Fruit fly (Drosophila melanogaster) whole organism: ENCODE measurements around the gene CG7368.

Experiments
- Dll ChIP-seq: fragments of >200 bp; optimal IDR thresholded peaks from 2 replicates; lab custom pipeline; 2017
- pan ChIP-seq: fragments of >200 bp; optimal IDR thresholded peaks from 2 replicates; lab custom pipeline; 2017
- psq ChIP-seq: fragments of >200 bp; optimal IDR thresholded peaks from 2 replicates; lab custom pipeline; 2017
- usp ChIP-seq: fragments of >200 bp; optimal IDR thresholded peaks from 2 replicates; lab custom pipeline; 2017; ENCODE audit warnings: missing biosample characterization, missing genetic modification characterization, mixed read lengths

DNA sequence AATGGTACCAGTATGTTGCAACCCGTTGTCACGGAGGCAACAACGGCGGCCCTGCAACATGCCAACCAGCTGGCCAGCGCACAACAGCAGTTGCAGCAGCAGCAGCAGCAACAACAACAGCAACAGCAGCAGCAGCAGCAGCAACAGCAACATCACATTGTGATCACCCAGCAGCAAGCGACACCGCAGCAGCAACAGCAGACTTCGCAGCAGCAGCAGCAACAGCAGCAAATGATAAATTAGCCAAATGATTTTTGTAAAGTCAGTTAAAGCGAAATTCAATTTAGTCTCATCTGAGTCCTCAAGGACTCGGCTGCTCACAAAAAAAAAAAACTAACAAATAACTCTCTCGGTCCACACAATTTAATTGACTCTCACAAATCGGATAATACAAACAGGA, 7.2 kb downstream of the CG7368 start:
- TF ChIP-seq Dll (lab: Kevin White, UChicago) (no peak), usp (no peak), psq (lab: Kevin White, UChicago) (no peak), pan (lab: Kevin White, UChicago) (no peak)
